Worm (Caenorhabditis elegans) whole organism, L3 larva: ENCODE results near the gene Y54F10AR.2.

Experiments
- ama-1 ChIP-seq: fragments of 150-350 bp; optimal IDR thresholded peaks from 2 replicates; lab custom pipeline; 2018
- lin-15B ChIP-seq: fragments of 150-350 bp; optimal IDR thresholded peaks from 2 replicates; lab custom pipeline; 2014; ENCODE audit warnings: missing biosample characterization, missing genetic modification characterization
- nhr-11 ChIP-seq: fragments of 150-350 bp; optimal IDR thresholded peaks from 2 replicates; lab custom pipeline; 2014; ENCODE audit warnings: missing biosample characterization, missing genetic modification characterization
- nhr-237 ChIP-seq: fragments of 150-350 bp; optimal IDR thresholded peaks from 2 replicates; lab custom pipeline; 2014; ENCODE audit warnings: missing biosample characterization, missing genetic modification characterization
- snpc-4 ChIP-seq: fragments of 150-350 bp; optimal IDR thresholded peaks from 2 replicates; lab custom pipeline; 2014; ENCODE audit warnings: missing biosample characterization, missing genetic modification characterization

- TF ChIP-seq nhr-11 (tag; lab: Kevin White, UChicago) (no peak), snpc-4 (tag; lab: Kevin White, UChicago) (no peak), nhr-237 (tag; lab: Kevin White, UChicago) (no peak), ama-1 (lab: Kevin White, UChicago) (no peak), lin-15B (no peak)
Observed at ce11 chrIII:2597753-2598152, 26.4 kb upstream of the Y54F10AR.2 start, which contains the start of gene mdt-19.
